Worm (Caenorhabditis elegans) whole organism, young adult: ENCODE measurements around the gene srd-10.

Source experiments
- F37B4.10 ChIP-seq: fragments of 200-800 bp; sonication (Bioruptor generic); IDR thresholded peaks from 2 replicates; pipeline ENCODE4 v1.3.6; 2022; ENCODE audit warnings: missing genetic modification characterization, missing compliant biosample characterization
- aptf-3 ChIP-seq: fragments of 200-800 bp; sonication (Bioruptor generic); IDR thresholded peaks from 2 replicates; pipeline ENCODE4 v1.3.6; 2022; ENCODE audit warnings: missing genetic modification characterization, missing compliant biosample characterization
- ceh-27 ChIP-seq: fragments of 200-800 bp; sonication (Bioruptor generic); optimal IDR thresholded peaks from 2 replicates; lab custom pipeline; 2018; ENCODE audit warnings: mild to moderate bottlenecking, missing genetic modification characterization, moderate library complexity, missing compliant biosample characterization
- mcd-1 ChIP-seq: fragments of 200-800 bp; sonication (Bioruptor generic); IDR thresholded peaks from 2 replicates; pipeline ENCODE4 v1.3.6; 2022; ENCODE audit warnings: missing genetic modification reagents, missing genetic modification characterization, missing compliant biosample characterization
- nhr-120 ChIP-seq: fragments of 200-800 bp; sonication (Bioruptor generic); IDR thresholded peaks from 2 replicates; pipeline ENCODE4 v1.3.6; 2022; ENCODE audit warnings: missing genetic modification characterization, missing compliant biosample characterization
- snpc-4 ChIP-seq, 5 experiments: fragments of 150-350 bp in 1 of 5; sonication (generic microtip) in 4 of 5; optimal IDR thresholded peaks; 2 replicates each; lab custom pipeline; 2014 to 2018; ENCODE audit warnings: missing genetic modification characterization in 5 of 5, missing biosample characterization in 3 of 5, antibody characterized with exemption in 2 of 5, mild to moderate bottlenecking in 2 of 5, missing compliant biosample characterization in 2 of 5, missing genotype in 2 of 5, moderate library complexity in 2 of 5, missing genetic modification reagents in 1 of 5
- ztf-6 ChIP-seq: fragments of 200-800 bp; sonication (Bioruptor generic); IDR thresholded peaks from 2 replicates; pipeline ENCODE4 v1.3.6; 2022; ENCODE audit warnings: missing genetic modification reagents, missing genetic modification characterization, missing compliant biosample characterization

DNA sequence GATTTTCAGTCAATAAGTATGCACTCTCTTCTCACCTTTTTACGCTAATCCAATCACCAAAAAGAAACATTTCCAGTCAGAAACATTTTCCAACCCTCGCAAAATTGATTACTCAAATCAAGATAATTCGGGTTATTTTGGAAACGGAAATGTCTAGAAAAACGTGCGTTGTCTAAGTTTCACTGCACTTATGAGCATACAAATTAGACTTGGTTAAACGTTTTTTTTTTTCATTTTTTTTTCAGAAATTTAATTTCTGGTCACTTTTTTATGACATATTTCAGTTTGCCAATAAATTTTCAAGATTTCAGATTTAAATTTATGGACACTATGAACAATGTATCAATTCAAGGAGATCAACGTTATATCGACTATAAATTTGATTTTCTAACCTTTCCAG lies 8.1 kb downstream of the srd-10 start, which contains the start of gene sru-12:
- TF ChIP-seq ztf-6 (GFP tag; lab: Robert Waterston, UW) = no peak
- no peak for TF ChIP-seq nhr-120 (GFP tag; lab: Robert Waterston, UW)
- TF ChIP-seq aptf-3 (GFP tag; lab: Robert Waterston, UW) = no peak
- TF ChIP-seq snpc-4 (GFP tag; optimal IDR thresholded peaks at IDR 0.05; lab: Kevin White, UChicago) = no peak
- no peak for TF ChIP-seq snpc-4 (tag; optimal IDR thresholded peaks at IDR 0.05; lab: Kevin White, UChicago)
- no peak for TF ChIP-seq mcd-1
- TF ChIP-seq ceh-27 (GFP tag; lab: Kevin White, UChicago) = no peak
- TF ChIP-seq F37B4.10 = no peak
